Fruit fly (Drosophila melanogaster): Measurements from ENCODE around the gene Sfp87B.

DNA sequence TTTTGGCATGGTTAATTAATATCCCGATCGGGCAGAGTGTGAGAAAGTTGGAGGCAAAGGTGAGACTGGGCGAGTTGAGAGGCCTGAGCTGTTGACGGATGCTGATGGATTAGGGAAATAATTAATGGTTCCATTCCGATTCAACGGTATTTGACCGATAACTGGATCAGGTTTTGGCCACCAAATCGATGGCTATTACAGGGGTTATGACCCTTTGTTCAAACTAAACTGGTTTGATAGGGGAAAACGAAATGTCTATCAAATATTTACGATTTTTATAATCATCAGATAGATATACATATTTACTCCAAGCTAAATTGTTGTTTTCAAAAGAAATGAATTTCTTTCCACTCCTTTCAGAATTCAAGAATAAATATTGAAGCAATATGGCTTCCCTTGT, 14.5 kb upstream of the Sfp87B start, which contains the start of the genes CG44037 and svp:
- no peak for TF ChIP-seq EcR (GFP tag; optimal IDR thresholded peaks at IDR 0.05)
- no peak for TF ChIP-seq CG8478 (optimal IDR thresholded peaks at IDR 0.05)
- TF ChIP-seq psq (optimal IDR thresholded peaks at IDR 0.05), result no peak
- TF ChIP-seq pan (optimal IDR thresholded peaks at IDR 0.05), result no peak
